Worm (Caenorhabditis elegans) whole organism, early embryonic: ENCODE results near the gene Y94A7B.11.

ENCODE experiments used
- B0310.2 ChIP-seq: sonication (generic microtip); optimal IDR thresholded peaks from 2 replicates; lab custom pipeline; 2016; ENCODE audit warnings: mild to moderate bottlenecking, missing genetic modification characterization, missing compliant biosample characterization
- aly-1 ChIP-seq: sonication (generic microtip); optimal IDR thresholded peaks from 2 replicates; lab custom pipeline; 2016; ENCODE audit warnings: missing genetic modification characterization, missing compliant biosample characterization
- ama-1 ChIP-seq: fragments of 150-350 bp; optimal IDR thresholded peaks from 2 replicates; lab custom pipeline; 2014
- ceh-13 ChIP-seq: fragments of 200-800 bp; sonication (Bioruptor generic); optimal IDR thresholded peaks from 2 replicates; lab custom pipeline; 2018; ENCODE audit warnings: mild to moderate bottlenecking, missing genetic modification characterization, missing compliant biosample characterization
- ceh-36 ChIP-seq: sonication (generic microtip); optimal IDR thresholded peaks from 2 replicates; lab custom pipeline; 2016; ENCODE audit warnings: missing genetic modification characterization, inconsistent platforms, missing compliant biosample characterization
- flt-1 ChIP-seq: fragments of 200-800 bp; sonication (Bioruptor generic); IDR thresholded peaks from 2 replicates; pipeline ENCODE4 v1.3.6; 2022; ENCODE audit warnings: missing genetic modification characterization, missing compliant biosample characterization
- hmbx-1 ChIP-seq: sonication (generic microtip); optimal IDR thresholded peaks from 2 replicates; lab custom pipeline; 2016; ENCODE audit warnings: mild to moderate bottlenecking, missing genetic modification characterization, missing compliant biosample characterization
- hmg-4 ChIP-seq: fragments of 200-800 bp; sonication (Bioruptor generic); optimal IDR thresholded peaks from 2 replicates; lab custom pipeline; 2018; ENCODE audit warnings: mild to moderate bottlenecking, missing genetic modification characterization, missing compliant biosample characterization
- hnd-1 ChIP-seq: sonication (generic microtip); optimal IDR thresholded peaks from 2 replicates; lab custom pipeline; 2016; ENCODE audit warnings: missing genetic modification characterization, missing compliant biosample characterization
- pes-1 ChIP-seq: fragments of 200-800 bp; sonication (Bioruptor generic); IDR thresholded peaks from 2 replicates; pipeline ENCODE4 v1.3.6; 2022; ENCODE audit warnings: missing genetic modification reagents, missing genetic modification characterization, missing compliant biosample characterization
- scrt-1 ChIP-seq: fragments of 200-800 bp; sonication (Bioruptor generic); IDR thresholded peaks from 2 replicates; pipeline ENCODE4 v1.3.6; 2022; ENCODE audit warnings: missing genetic modification characterization, missing compliant biosample characterization
- tbx-11 ChIP-seq: fragments of 200-800 bp; sonication (Bioruptor generic); IDR thresholded peaks from 2 replicates; pipeline ENCODE4 v1.3.6; 2022; ENCODE audit warnings: missing genetic modification characterization, missing compliant biosample characterization
- tbx-37 ChIP-seq: fragments of 200-800 bp; sonication (Bioruptor generic); conservative IDR thresholded peaks from 2 replicates; pipeline ENCODE4 v1.3.6; 2022; ENCODE audit warnings: missing genetic modification reagents, missing genetic modification characterization, missing compliant biosample characterization
- tra-4 ChIP-seq: sonication (generic microtip); optimal IDR thresholded peaks from 2 replicates; lab custom pipeline; 2017; ENCODE audit warnings: missing genetic modification characterization, missing compliant biosample characterization

DNA sequence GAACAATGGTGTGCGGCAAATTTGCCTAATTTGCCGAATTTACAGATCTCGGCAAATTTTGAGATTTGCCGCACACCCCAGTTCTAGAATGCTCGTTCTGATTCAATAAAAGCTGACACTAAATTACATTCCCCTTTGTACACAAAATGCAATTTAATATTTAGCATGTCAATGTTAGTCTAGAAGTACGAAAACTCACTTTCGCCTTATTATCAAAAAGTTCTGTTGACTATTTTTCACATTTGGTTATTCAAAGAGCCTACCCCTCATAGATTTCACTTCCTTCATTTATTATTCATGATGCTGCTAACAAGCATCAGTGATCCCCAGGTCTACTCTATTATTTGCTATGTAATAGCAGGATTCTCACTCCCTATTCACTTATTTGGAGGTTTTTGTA is 16.1 kb upstream of the Y94A7B.11 start, which contains the start of gene srh-298:
- TF ChIP-seq ama-1 (lab: Kevin White, UChicago) (no peak), ceh-13 (GFP tag; lab: Kevin White, UChicago) (no peak), tbx-37 (GFP tag; lab: Robert Waterston, UW) (no peak), B0310.2 (tag; lab: Kevin White, UChicago) (no peak), ceh-36 (tag; lab: Kevin White, UChicago) (no peak), tra-4 (tag; lab: Kevin White, UChicago) (no peak), scrt-1 (no peak), flt-1 (GFP tag; lab: Robert Waterston, UW) (no peak), tbx-11 (GFP tag; lab: Robert Waterston, UW) (no peak), hnd-1 (tag; lab: Kevin White, UChicago) (no peak), aly-1 (tag; lab: Kevin White, UChicago) (no peak), hmg-4 (GFP tag; lab: Kevin White, UChicago) (no peak), pes-1 (GFP tag; lab: Robert Waterston, UW) (no peak), hmbx-1 (tag; lab: Kevin White, UChicago) (no peak)
